Fruit fly (Drosophila melanogaster): ENCODE measurements around the gene CG7453.

- TF ChIP-seq cas (GFP tag; IDR thresholded peaks at IDR 0.05) (no peak), bsh (GFP tag; optimal IDR thresholded peaks at IDR 0.05) (no peak), CG6813 (GFP tag; optimal IDR thresholded peaks at IDR 0.05) (no peak), CG9797 (GFP tag; optimal IDR thresholded peaks at IDR 0.05) (no peak), Meics (GFP tag; optimal IDR thresholded peaks at IDR 0.05) (no peak), tin (GFP tag; optimal IDR thresholded peaks at IDR 0.05) (no peak), H2.0 (GFP tag; IDR thresholded peaks at IDR 0.05) (no peak), Taf1 (GFP tag; IDR thresholded peaks at IDR 0.05) (no peak), Bgb (GFP tag; IDR thresholded peaks at IDR 0.05; ENCODE audit: partially characterized antibody) (no peak), CG14014 (GFP tag; IDR thresholded peaks at IDR 0.05) (no peak), croc (GFP tag; conservative IDR thresholded peaks at IDR 0.05) (no peak), CG14965 (GFP tag; optimal IDR thresholded peaks at IDR 0.05; ENCODE audit: borderline replicate concordance) (no peak)
These were observed 12.9 kb upstream of the CG7453 start, which contains the start of gene RhoGAP18B for dm6 chrX:19167032-19167568.
